Worm (Caenorhabditis elegans) whole organism, L4 larva: ENCODE data around the gene crm-1.

Experiments used
- attf-4 ChIP-seq: sonication (generic microtip); optimal IDR thresholded peaks from 3 replicates; lab custom pipeline; 2017; ENCODE audit warnings: missing biosample characterization, missing genetic modification characterization
- ctbp-1 ChIP-seq: fragments of 200-800 bp; sonication (Bioruptor generic); IDR thresholded peaks from 2 replicates; pipeline ENCODE4 v1.3.6; 2022; ENCODE audit warnings: missing genetic modification reagents, missing genetic modification characterization, missing compliant biosample characterization
- fkh-10 ChIP-seq: fragments of 150-350 bp; optimal IDR thresholded peaks from 2 replicates; lab custom pipeline; 2014; ENCODE audit warnings: missing biosample characterization, missing genetic modification reagents, missing genetic modification characterization
- jun-1 ChIP-seq: fragments of 150-350 bp; optimal IDR thresholded peaks from 2 replicates; lab custom pipeline; 2014; ENCODE audit warnings: missing biosample characterization, missing genetic modification reagents, missing genetic modification characterization
- lsy-2 ChIP-seq, 2 experiments: fragments of 150-350 bp in 1 of 2; sonication (generic microtip) in 1 of 2; optimal IDR thresholded peaks; 2 replicates each; lab custom pipeline; 2014 to 2017; ENCODE audit warnings: missing biosample characterization in 2 of 2, missing genetic modification characterization in 2 of 2
- mdl-1 ChIP-seq, 2 experiments: fragments of 150-350 bp in 1 of 2; sonication (generic microtip) in 1 of 2; optimal IDR thresholded peaks; 2 replicates each; lab custom pipeline; 2014 to 2017; ENCODE audit warnings: missing biosample characterization in 2 of 2, missing genetic modification characterization in 2 of 2
- mes-2 ChIP-seq: sonication (generic microtip); optimal IDR thresholded peaks from 2 replicates; lab custom pipeline; 2016; ENCODE audit warnings: missing genotype, mild to moderate bottlenecking, missing genetic modification characterization, missing compliant biosample characterization; ENCODE audit not compliant: poor library complexity, severe bottlenecking
- nhr-111 ChIP-seq: fragments of 200-800 bp; sonication (Bioruptor generic); optimal IDR thresholded peaks from 2 replicates; lab custom pipeline; 2018; ENCODE audit warnings: mild to moderate bottlenecking, missing genetic modification characterization, missing compliant biosample characterization
- nhr-48 ChIP-seq: sonication (generic microtip); optimal IDR thresholded peaks from 2 replicates; lab custom pipeline; 2016; ENCODE audit warnings: mild to moderate bottlenecking, missing genetic modification characterization, missing compliant biosample characterization
- nhr-77 ChIP-seq: fragments of 150-350 bp; optimal IDR thresholded peaks from 2 replicates; lab custom pipeline; 2014; ENCODE audit warnings: missing biosample characterization, missing genetic modification characterization
- php-3 ChIP-seq: fragments of 200-800 bp; sonication (Bioruptor generic); IDR thresholded peaks from 2 replicates; pipeline ENCODE4 v1.3.6; 2022; ENCODE audit warnings: missing genetic modification reagents, missing genetic modification characterization, missing compliant biosample characterization
- pqm-1 ChIP-seq: sonication (generic microtip); optimal IDR thresholded peaks from 2 replicates; lab custom pipeline; 2017; ENCODE audit warnings: missing biosample characterization, missing genetic modification characterization
- unc-130 ChIP-seq: sonication (generic microtip); optimal IDR thresholded peaks from 2 replicates; lab custom pipeline; 2016; ENCODE audit warnings: missing genetic modification reagents, missing genetic modification characterization, missing compliant biosample characterization
- unc-62 ChIP-seq, 3 experiments: fragments of 150-350 bp in 1 of 3; sonication (generic microtip); optimal IDR thresholded peaks in 2 of 3; peaks in 1 of 3; 1 replicate in 1 of 3; 2 replicates in 2 of 3; lab custom pipeline; 2014 to 2017; ENCODE audit warnings: missing biosample characterization in 3 of 3, missing genetic modification characterization in 3 of 3, missing genetic modification reagents in 3 of 3, missing genotype in 1 of 3

DNA sequence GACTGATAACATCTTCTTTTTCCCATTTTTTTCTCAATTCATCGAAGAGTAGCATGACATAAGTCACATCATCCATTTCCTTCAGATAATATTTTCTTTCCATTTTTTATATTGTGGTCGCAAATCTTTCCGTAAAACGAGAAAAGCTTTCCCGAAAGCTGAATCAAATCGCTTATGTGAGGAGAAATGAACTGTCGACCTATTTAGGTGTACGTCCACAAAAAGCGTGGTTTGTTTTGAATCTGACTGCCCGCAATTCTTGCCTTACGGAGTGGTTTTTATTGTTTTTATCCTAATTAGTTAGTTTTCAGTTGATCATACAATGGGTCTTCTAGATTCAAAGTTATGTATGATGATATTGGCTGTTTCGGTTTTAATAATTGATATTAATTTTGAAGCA lies 26.3 kb upstream of the crm-1 start, which contains the start of gene ttll-15:
- TF ChIP-seq pqm-1 (tag; lab: Kevin White, UChicago) (no peak), mdl-1 (tag; optimal IDR thresholded peaks at IDR 0.05; lab: Kevin White, UChicago) (no peak), mes-2 (tag; lab: Kevin White, UChicago) (no peak), unc-62 (GFP tag; optimal IDR thresholded peaks at IDR 0.05 in 1 of 2; lab: Kevin White, UChicago) (no peak), unc-62 (tag; optimal IDR thresholded peaks at IDR 0.05; lab: Kevin White, UChicago) (no peak), nhr-48 (tag; lab: Kevin White, UChicago) (no peak), ctbp-1 (no peak), nhr-111 (GFP tag; lab: Kevin White, UChicago) (no peak), php-3 (GFP tag; lab: Robert Waterston, UW) (no peak), fkh-10 (GFP tag; lab: Kevin White, UChicago) (no peak), lsy-2 (tag; optimal IDR thresholded peaks at IDR 0.05; lab: Kevin White, UChicago) (no peak), attf-4 (tag; lab: Kevin White, UChicago) (no peak), unc-130 (GFP tag; lab: Kevin White, UChicago) (no peak), jun-1 (no peak), nhr-77 (tag; lab: Kevin White, UChicago) (no peak)
